Worm (Caenorhabditis elegans) whole organism, late embryonic: ENCODE measurements around the gene dhs-8.

Experiments
- ama-1 ChIP-seq: fragments of 150-350 bp; optimal IDR thresholded peaks from 2 replicates; lab custom pipeline; 2014
- hlh-6 ChIP-seq: sonication (generic microtip); optimal IDR thresholded peaks from 2 replicates; lab custom pipeline; 2016; ENCODE audit warnings: missing genotype, missing genetic modification characterization, missing compliant biosample characterization
- unc-3 ChIP-seq, 2 experiments: fragments of 200-800 bp in 1 of 2; sonication (Bioruptor generic) in 1 of 2; sonication (generic microtip) in 1 of 2; conservative IDR thresholded peaks in 1 of 2; optimal IDR thresholded peaks in 1 of 2; 2 replicates each; pipeline versions ENCODE4 v1.3.6 to Lab custom; 2016 to 2022; ENCODE audit warnings: missing compliant biosample characterization in 2 of 2, missing genetic modification characterization in 2 of 2, missing genetic modification reagents in 1 of 2

- TF ChIP-seq ama-1 (lab: Kevin White, UChicago) (no peak), unc-3 (GFP tag; conservative IDR thresholded peaks at IDR 0.05; lab: Robert Waterston, UW) (no peak), unc-3 (tag; optimal IDR thresholded peaks at IDR 0.05; lab: Kevin White, UChicago) (peak; percentile 74), hlh-6 (peak; percentile 6)
Observed at ce11 chrII:14528233-14528802, 30.5 kb downstream of the dhs-8 start, which contains the start of the genes F57C2.5 and spat-1.
